Worm (Caenorhabditis elegans) whole organism, midembryonic: ENCODE results near the gene F44E5.4.

Experiments
- flt-1 ChIP-seq: fragments of 200-800 bp; sonication (Bioruptor generic); IDR thresholded peaks from 2 replicates; pipeline ENCODE4 v1.3.6; 2022; ENCODE audit warnings: missing genetic modification characterization, missing compliant biosample characterization
- klf-2 ChIP-seq: fragments of 200-800 bp; sonication (Bioruptor generic); conservative IDR thresholded peaks from 2 replicates; pipeline ENCODE4 v1.3.6; 2022; ENCODE audit warnings: missing genetic modification reagents, missing genetic modification characterization, missing compliant biosample characterization
- ztf-23 ChIP-seq: fragments of 200-800 bp; sonication (Bioruptor generic); IDR thresholded peaks from 2 replicates; pipeline ENCODE4 v1.3.6; 2022; ENCODE audit warnings: missing genetic modification reagents, missing genetic modification characterization, missing compliant biosample characterization

DNA sequence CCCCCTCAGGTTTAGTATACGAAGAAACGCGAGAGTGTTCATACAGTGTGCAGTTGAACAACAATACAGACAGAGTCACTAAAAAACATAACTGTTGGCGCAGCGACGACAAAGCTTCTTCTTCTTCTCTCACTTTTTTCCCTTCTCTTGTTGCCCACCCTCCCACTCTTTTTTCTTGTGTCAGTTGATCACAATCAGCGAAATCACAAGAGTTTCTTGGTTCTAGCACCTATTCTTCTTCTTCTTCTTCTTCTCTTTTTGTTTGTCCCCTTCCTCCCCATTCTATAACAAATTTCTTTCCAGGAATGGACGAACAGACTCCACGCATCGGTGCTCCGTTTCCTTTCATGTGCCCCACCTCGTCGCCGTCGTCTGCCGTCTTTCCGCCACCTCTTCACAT is 31.3 kb upstream of the F44E5.4 start, which contains the start of gene F43G6.4:
- no peak for TF ChIP-seq ztf-23 (GFP tag; lab: Robert Waterston, UW)
- no peak for TF ChIP-seq flt-1 (GFP tag; lab: Robert Waterston, UW)
- TF ChIP-seq klf-2 (GFP tag; lab: Robert Waterston, UW): no peak
